Fruit fly (Drosophila melanogaster): ENCODE data around the gene Spg7.

Gene Spg7

dm6 chrX:2732127-2732526 is 34.1 kb upstream of the Spg7 start, which contains the start of the genes ttm50 and CG2712 (continued):
- TF ChIP-seq Sry-β (GFP tag; optimal IDR thresholded peaks at IDR 0.05) (peak; percentile 98), CG32532 (GFP tag; IDR thresholded peaks at IDR 0.05) (peak; percentile 54; the same call in 1 of the 2 replicates), CG10321 (GFP tag; IDR thresholded peaks at IDR 0.05) (no peak), CG6689 (GFP tag; IDR thresholded peaks at IDR 0.05) (peak; percentile 67), nau (GFP tag; optimal IDR thresholded peaks at IDR 0.05) (no peak), dan (GFP tag; IDR thresholded peaks at IDR 0.05) (no peak), sd (tag; optimal IDR thresholded peaks at IDR 0.05) (no peak), CG4730 (GFP tag; IDR thresholded peaks at IDR 0.05) (no peak), croc (GFP tag; conservative IDR thresholded peaks at IDR 0.05) (peak; percentile 47; the same call in 2 of the 3 replicates), sima (GFP tag; optimal IDR thresholded peaks at IDR 0.05) (no peak), CG9215 (GFP tag; IDR thresholded peaks at IDR 0.05) (peak; percentile 64), Lim3 (GFP tag; IDR thresholded peaks at IDR 0.05) (no peak), CG6272 (GFP tag; IDR thresholded peaks at IDR 0.05) (peak; percentile 51; the same call in 1 of the 2 replicates), kah (GFP tag; optimal IDR thresholded peaks at IDR 0.05) (no peak), Neu2 (GFP tag; optimal IDR thresholded peaks at IDR 0.05; ENCODE audit: borderline replicate concordance) (no peak), Ptx1 (GFP tag; IDR thresholded peaks at IDR 0.05) (peak; percentile 71), CG3995 (GFP tag; optimal IDR thresholded peaks at IDR 0.05) (peak; percentile 55), z (GFP tag; IDR thresholded peaks at IDR 0.05) (no peak), CG2875 (GFP tag; optimal IDR thresholded peaks at IDR 0.05) (no peak), pfk (GFP tag; optimal IDR thresholded peaks at IDR 0.05) (no peak), lbe (GFP tag; optimal IDR thresholded peaks at IDR 0.05) (peak; percentile 13), CG18011 (GFP tag; optimal IDR thresholded peaks at IDR 0.05) (no peak), YL-1 (GFP tag; optimal IDR thresholded peaks at IDR 0.05) (peak; percentile 76), zf30C (GFP tag; optimal IDR thresholded peaks at IDR 0.05) (no peak), gsb (GFP tag; IDR thresholded peaks at IDR 0.05) (no peak; the same call in 1 of the 2 replicates), CG16813 (GFP tag; IDR thresholded peaks at IDR 0.05; ENCODE audit: partially characterized antibody) (no peak), CkIIα-i1 (GFP tag; IDR thresholded peaks at IDR 0.05) (no peak), CG4707 (GFP tag; optimal IDR thresholded peaks at IDR 0.05) (no peak), CG3163 (GFP tag; optimal IDR thresholded peaks at IDR 0.05) (no peak), gro (GFP tag; optimal IDR thresholded peaks at IDR 0.05) (no peak), ase (GFP tag; IDR thresholded peaks at IDR 0.05) (0 out of 3 replicates have a peak, but pooled peaks have one; percentile 32), CG12942 (GFP tag; optimal IDR thresholded peaks at IDR 0.05) (no peak), sug (tag; optimal IDR thresholded peaks at IDR 0.05) (peak; percentile 79), CG16863 (GFP tag; optimal IDR thresholded peaks at IDR 0.05) (no peak), Stat92E (GFP tag; optimal IDR thresholded peaks at IDR 0.05) (no peak), hth (optimal IDR thresholded peaks at IDR 0.05) (no peak), Xbp1 (GFP tag; optimal IDR thresholded peaks at IDR 0.05) (peak; percentile 70), HLH3B (GFP tag; IDR thresholded peaks at IDR 0.05) (peak; percentile 15; the same call in 1 of the 2 replicates), CG15479 (GFP tag; optimal IDR thresholded peaks at IDR 0.05) (no peak), CG7987 (GFP tag; optimal IDR thresholded peaks at IDR 0.05) (no peak), Doc2 (GFP tag; IDR thresholded peaks at IDR 0.05) (0 out of 2 replicates have a peak, but pooled peaks have one; percentile 27), vnd (GFP tag; IDR thresholded peaks at IDR 0.05; ENCODE audit: partially characterized antibody) (no peak), CG6175 (GFP tag; IDR thresholded peaks at IDR 0.05) (no peak), Ssrp (tag; optimal IDR thresholded peaks at IDR 0.05) (peak; percentile 54), CG11696 (GFP tag; IDR thresholded peaks at IDR 0.05) (no peak), Taf1 (GFP tag; IDR thresholded peaks at IDR 0.05) (0 out of 2 replicates have a peak, but pooled peaks have one; percentile 11), unc-4 (GFP tag; IDR thresholded peaks at IDR 0.05; ENCODE audit: partially characterized antibody) (no peak), chinmo (GFP tag; IDR thresholded peaks at IDR 0.05; ENCODE audit: partially characterized antibody) (no peak), pzg (GFP tag; optimal IDR thresholded peaks at IDR 0.05) (peak; percentile 56), Nf-YB (GFP tag; optimal IDR thresholded peaks at IDR 0.05) (peak; percentile 38), Six4 (GFP tag; optimal IDR thresholded peaks at IDR 0.05) (peak; percentile 13)

Measured in whole organism, embryonic.